Fruit fly (Drosophila melanogaster) whole organism, embryonic: ENCODE measurements around the gene CG1999.

Source experiments
- Rx ChIP-seq: fragments of 200-800 bp; sonication (Bioruptor generic); IDR thresholded peaks from 2 replicates; pipeline ENCODE4 v1.3.6; 2022; ENCODE audit warnings: missing biosample characterization, missing genetic modification characterization
- chm ChIP-seq: fragments of 200-800 bp; sonication (Bioruptor generic); IDR thresholded peaks from 2 replicates; pipeline ENCODE4 v1.3.6; 2022; ENCODE audit warnings: missing biosample characterization, missing genetic modification characterization

dm6 chrX:7342998-7343397 is 15.6 kb upstream of the CG1999 start:
- TF ChIP-seq Rx (GFP tag; lab: Robert Waterston, UW) (no peak), chm (GFP tag; lab: Robert Waterston, UW) (no peak)
